Worm (Caenorhabditis elegans) whole organism, late embryonic: ENCODE measurements around the gene dct-15.

ENCODE experiments used
- K02D7.2 ChIP-seq: sonication (generic microtip); optimal IDR thresholded peaks from 2 replicates; lab custom pipeline; 2017; ENCODE audit warnings: mild to moderate bottlenecking, missing genetic modification characterization, missing compliant biosample characterization
- K09A11.1 ChIP-seq: sonication (generic microtip); optimal IDR thresholded peaks from 2 replicates; lab custom pipeline; 2017; ENCODE audit warnings: antibody characterized with exemption, mild to moderate bottlenecking, missing genetic modification characterization, missing compliant biosample characterization; ENCODE audit not compliant: insufficient read depth
- ama-1 ChIP-seq: fragments of 150-350 bp; optimal IDR thresholded peaks from 2 replicates; lab custom pipeline; 2014
- ceh-18 ChIP-seq: sonication (generic microtip); optimal IDR thresholded peaks from 2 replicates; lab custom pipeline; 2016; ENCODE audit warnings: missing genetic modification characterization, missing compliant biosample characterization
- ceh-19 ChIP-seq: fragments of 200-800 bp; sonication (Bioruptor generic); optimal IDR thresholded peaks from 2 replicates; lab custom pipeline; 2018; ENCODE audit warnings: mild to moderate bottlenecking, missing genetic modification characterization, missing compliant biosample characterization
- ceh-22 ChIP-seq: sonication (generic microtip); optimal IDR thresholded peaks from 2 replicates; lab custom pipeline; 2017; ENCODE audit warnings: missing biosample characterization, missing genetic modification characterization
- ceh-30 ChIP-seq: fragments of 150-350 bp; optimal IDR thresholded peaks from 2 replicates; lab custom pipeline; 2014; ENCODE audit warnings: missing biosample characterization, missing genetic modification characterization
- ceh-31 ChIP-seq: sonication (generic microtip); optimal IDR thresholded peaks from 2 replicates; lab custom pipeline; 2016; ENCODE audit warnings: missing genetic modification characterization, missing compliant biosample characterization
- ceh-34 ChIP-seq: sonication (generic microtip); optimal IDR thresholded peaks from 2 replicates; lab custom pipeline; 2016; ENCODE audit warnings: mild to moderate bottlenecking, missing genetic modification characterization, missing compliant biosample characterization
- ceh-45 ChIP-seq: fragments of 200-800 bp; sonication (Bioruptor generic); IDR thresholded peaks from 2 replicates; pipeline ENCODE4 v1.3.6; 2022; ENCODE audit warnings: missing genetic modification reagents, missing genetic modification characterization, missing compliant biosample characterization
- ceh-6 ChIP-seq: fragments of 200-800 bp; sonication (Bioruptor generic); optimal IDR thresholded peaks from 2 replicates; lab custom pipeline; 2018; ENCODE audit warnings: mild to moderate bottlenecking, missing genetic modification characterization, missing compliant biosample characterization
- ceh-9 ChIP-seq: sonication (generic microtip); optimal IDR thresholded peaks from 2 replicates; lab custom pipeline; 2016; ENCODE audit warnings: mild to moderate bottlenecking, missing genetic modification characterization, inconsistent platforms, missing compliant biosample characterization
- che-1 ChIP-seq: sonication (generic microtip); optimal IDR thresholded peaks from 2 replicates; lab custom pipeline; 2016; ENCODE audit warnings: mild to moderate bottlenecking, missing genetic modification characterization, missing compliant biosample characterization
- dve-1 ChIP-seq: sonication (generic microtip); optimal IDR thresholded peaks from 2 replicates; lab custom pipeline; 2017; ENCODE audit warnings: antibody characterized with exemption, mild to moderate bottlenecking, missing genetic modification characterization, missing compliant biosample characterization
- elt-2 ChIP-seq: sonication (generic microtip); optimal IDR thresholded peaks from 2 replicates; lab custom pipeline; 2016; ENCODE audit warnings: missing genetic modification reagents, missing genetic modification characterization, missing compliant biosample characterization
- elt-4 ChIP-seq: sonication (generic microtip); optimal IDR thresholded peaks from 2 replicates; lab custom pipeline; 2016; ENCODE audit warnings: missing genetic modification characterization, missing compliant biosample characterization
- fax-1 ChIP-seq: sonication (generic microtip); optimal IDR thresholded peaks from 2 replicates; lab custom pipeline; 2016; ENCODE audit warnings: missing genotype, missing genetic modification characterization, missing compliant biosample characterization
- hlh-13 ChIP-seq: fragments of 200-800 bp; sonication (Bioruptor generic); optimal IDR thresholded peaks from 2 replicates; lab custom pipeline; 2018; ENCODE audit warnings: mild to moderate bottlenecking, missing genetic modification characterization, missing compliant biosample characterization
- hlh-6 ChIP-seq: sonication (generic microtip); optimal IDR thresholded peaks from 2 replicates; lab custom pipeline; 2016; ENCODE audit warnings: missing genotype, missing genetic modification characterization, missing compliant biosample characterization
- lim-6 ChIP-seq: sonication (generic microtip); optimal IDR thresholded peaks from 2 replicates; lab custom pipeline; 2016; ENCODE audit warnings: missing genetic modification characterization, missing compliant biosample characterization
- lin-11 ChIP-seq: fragments of 200-800 bp; sonication (Bioruptor generic); optimal IDR thresholded peaks from 2 replicates; lab custom pipeline; 2018; ENCODE audit warnings: mild to moderate bottlenecking, missing genetic modification characterization, missing compliant biosample characterization
- madf-2 ChIP-seq: sonication (generic microtip); optimal IDR thresholded peaks from 2 replicates; lab custom pipeline; 2017; ENCODE audit warnings: missing genetic modification characterization, missing compliant biosample characterization
- mec-3 ChIP-seq: sonication (generic microtip); optimal IDR thresholded peaks from 2 replicates; lab custom pipeline; 2016; ENCODE audit warnings: borderline replicate concordance, missing genetic modification characterization, missing compliant biosample characterization
- nhr-11 ChIP-seq: fragments of 150-350 bp; optimal IDR thresholded peaks from 2 replicates; lab custom pipeline; 2014; ENCODE audit warnings: missing biosample characterization, missing genetic modification characterization
- pax-1 ChIP-seq: fragments of 150-350 bp; optimal IDR thresholded peaks from 2 replicates; lab custom pipeline; 2014; ENCODE audit warnings: missing biosample characterization, missing genetic modification characterization
- pqm-1 ChIP-seq: sonication (generic microtip); optimal IDR thresholded peaks from 2 replicates; lab custom pipeline; 2016; ENCODE audit warnings: missing genetic modification characterization, missing compliant biosample characterization
- ref-2 ChIP-seq: sonication (generic microtip); optimal IDR thresholded peaks from 2 replicates; lab custom pipeline; 2016; ENCODE audit warnings: missing genetic modification characterization, missing compliant biosample characterization
- rnt-1 ChIP-seq: sonication (generic microtip); optimal IDR thresholded peaks from 2 replicates; lab custom pipeline; 2016; ENCODE audit warnings: missing genetic modification characterization, missing compliant biosample characterization
- sdc-2 ChIP-seq: sonication (generic microtip); optimal IDR thresholded peaks from 2 replicates; lab custom pipeline; 2016; ENCODE audit warnings: missing genotype, missing genetic modification characterization, missing compliant biosample characterization
- sox-2 ChIP-seq: fragments of 200-800 bp; sonication (Bioruptor generic); IDR thresholded peaks from 2 replicates; pipeline ENCODE4 v1.3.6; 2022; ENCODE audit warnings: missing genetic modification reagents, missing genetic modification characterization, missing compliant biosample characterization
- syd-9 ChIP-seq: sonication (generic microtip); optimal IDR thresholded peaks from 2 replicates; lab custom pipeline; 2016; ENCODE audit warnings: mild to moderate bottlenecking, missing genetic modification characterization, moderate library complexity, missing compliant biosample characterization
- tbx-2 ChIP-seq: sonication (generic microtip); optimal IDR thresholded peaks from 2 replicates; lab custom pipeline; 2016; ENCODE audit warnings: missing genetic modification characterization, missing compliant biosample characterization
- ttx-3 ChIP-seq: sonication (generic microtip); optimal IDR thresholded peaks from 2 replicates; lab custom pipeline; 2016; ENCODE audit warnings: missing genetic modification reagents, missing genetic modification characterization, missing compliant biosample characterization
- unc-42 ChIP-seq: sonication (generic microtip); optimal IDR thresholded peaks from 2 replicates; lab custom pipeline; 2016; ENCODE audit warnings: missing genotype, missing genetic modification characterization, missing compliant biosample characterization
- unc-55 ChIP-seq: sonication (generic microtip); optimal IDR thresholded peaks from 2 replicates; lab custom pipeline; 2017; ENCODE audit warnings: missing biosample characterization, missing genetic modification reagents, missing genetic modification characterization
- ztf-16 ChIP-seq: sonication (generic microtip); optimal IDR thresholded peaks from 2 replicates; lab custom pipeline; 2017; ENCODE audit warnings: missing genetic modification characterization, missing compliant biosample characterization

The dct-15 gene

DNA sequence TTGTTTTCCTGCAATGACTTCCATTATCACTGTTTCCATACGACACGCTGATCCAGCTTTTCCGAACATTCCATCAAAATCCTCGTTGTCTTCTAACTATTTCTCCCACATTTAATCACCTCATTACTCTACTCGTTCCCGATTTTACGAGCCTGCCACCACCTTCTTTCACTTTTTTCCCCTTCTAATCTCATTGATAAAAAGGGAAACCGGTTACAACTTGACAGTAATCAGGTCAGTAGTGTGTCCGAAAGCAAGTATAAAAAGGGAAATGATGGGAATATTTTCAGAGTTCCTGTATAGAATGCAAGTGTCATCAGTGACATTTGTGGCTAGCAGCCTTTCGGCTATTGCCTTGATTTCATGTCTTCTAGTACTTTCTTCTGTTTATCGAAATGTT lies 11.1 kb upstream of the dct-15 start, which contains the start of gene col-123:
col-123 (plus strand) TSS at position 301 of the 400 bp plus-strand sequence.
- no peak for TF ChIP-seq rnt-1 (tag; lab: Kevin White, UChicago)
- no peak for TF ChIP-seq che-1 (tag; lab: Kevin White, UChicago)
- no peak for TF ChIP-seq K02D7.2 (tag; lab: Kevin White, UChicago)
- no peak for TF ChIP-seq dve-1

DNA sequence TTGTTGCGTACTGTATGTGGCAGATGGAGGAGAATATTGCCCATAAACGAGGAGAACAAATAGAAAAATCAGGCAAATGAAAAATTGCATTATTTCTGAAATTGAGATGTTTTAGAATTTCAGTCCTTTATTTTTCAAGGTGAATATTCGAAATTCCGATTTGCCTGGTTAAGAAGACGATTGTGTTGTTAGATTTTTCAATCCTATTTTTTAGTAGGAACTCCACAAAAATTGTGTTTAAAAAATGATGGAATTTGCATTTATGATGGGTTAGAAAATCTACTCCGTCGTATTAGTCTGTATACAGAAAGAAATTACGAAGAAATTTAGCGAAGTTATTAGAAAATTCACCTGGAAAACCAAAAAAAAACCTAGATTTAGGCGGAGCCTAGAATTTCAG lies 4.9 kb upstream of the dct-15 start, which contains the start of gene egl-20:
egl-20 (minus strand) TSS at position 101 of the 400 bp plus-strand sequence.
- TF ChIP-seq sdc-2 (tag; lab: Kevin White, UChicago), result no peak
- TF ChIP-seq ceh-30 (tag; lab: Kevin White, UChicago), result no peak
- TF ChIP-seq sox-2, result no peak
- TF ChIP-seq K02D7.2 (tag; lab: Kevin White, UChicago), result no peak
- TF ChIP-seq ztf-16, result no peak
- no peak for TF ChIP-seq ttx-3 (tag; lab: Kevin White, UChicago)
- TF ChIP-seq ceh-34 (tag; lab: Kevin White, UChicago), result no peak
- no peak for TF ChIP-seq nhr-11 (tag; lab: Kevin White, UChicago)
- TF ChIP-seq lin-11 (tag; lab: Kevin White, UChicago), result no peak
- no peak for TF ChIP-seq ceh-45 (GFP tag; lab: Robert Waterston, UW)

- TF ChIP-seq tbx-2, result no peak
- TF ChIP-seq ceh-19, result no peak
- no peak for TF ChIP-seq ceh-9 (tag; lab: Kevin White, UChicago)
- TF ChIP-seq ceh-22, result no peak
- no peak for TF ChIP-seq hlh-6
- no peak for TF ChIP-seq K09A11.1
- TF ChIP-seq lim-6, result no peak
- TF ChIP-seq madf-2 (tag; lab: Kevin White, UChicago), result no peak
- TF ChIP-seq fax-1, result no peak
- no peak for TF ChIP-seq syd-9
- TF ChIP-seq ceh-31 (tag; lab: Kevin White, UChicago), result no peak
These were observed 954 bp upstream of the dct-15 start for ce11 chrIV:9811487-9811886.

ce11 chrIV:9803544-9803943 lies 7.0 kb downstream of the dct-15 start:
- peak; percentile 6 for TF ChIP-seq unc-42 (tag; lab: Kevin White, UChicago)
- no peak for TF ChIP-seq madf-2 (tag; lab: Kevin White, UChicago)

DNA sequence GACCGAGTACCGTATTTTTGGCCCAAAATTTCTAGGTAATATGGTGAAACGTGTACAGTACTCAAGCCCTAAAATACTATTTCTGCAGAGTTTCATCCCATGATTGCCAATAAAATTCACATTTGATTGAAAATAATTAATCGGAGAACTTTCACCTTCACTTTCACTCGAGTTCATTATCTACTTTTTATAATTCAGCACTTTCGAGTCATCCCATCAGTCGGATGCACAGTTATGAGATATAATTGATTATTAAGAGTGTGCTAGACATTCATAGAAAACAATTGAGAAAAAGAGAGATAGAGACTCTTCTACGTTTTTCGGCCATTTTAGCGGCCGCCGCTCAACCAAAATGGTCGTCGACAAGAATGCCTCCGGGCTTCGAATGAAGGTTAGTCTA lies 7.8 kb downstream of the dct-15 start, which contains the start of gene fat-3:
fat-3 (plus strand) TSS at position 313 of the 400 bp plus-strand sequence.
- no peak for TF ChIP-seq mec-3 (tag; lab: Kevin White, UChicago)
- no peak for TF ChIP-seq hlh-13 (GFP tag; lab: Kevin White, UChicago)
- no peak for TF ChIP-seq elt-4 (tag; lab: Kevin White, UChicago)
- no peak for TF ChIP-seq lim-6
- TF ChIP-seq ama-1, result no peak
- no peak for TF ChIP-seq unc-55 (GFP tag; lab: Kevin White, UChicago)
- no peak for TF ChIP-seq ceh-6 (GFP tag; lab: Kevin White, UChicago)
- no peak for TF ChIP-seq pqm-1 (tag; lab: Kevin White, UChicago)
- no peak for TF ChIP-seq ref-2 (tag; lab: Kevin White, UChicago)
- TF ChIP-seq, all 69 proteins: peak for 0

- TF ChIP-seq ceh-18 (tag; lab: Kevin White, UChicago), result no peak
- no peak for TF ChIP-seq K09A11.1
- TF ChIP-seq elt-2, result peak; percentile 94
- no peak for TF ChIP-seq pax-1 (tag; lab: Kevin White, UChicago)
These were observed 9.1 kb downstream of the dct-15 start for ce11 chrIV:9801418-9801817.
